Fruit fly (Drosophila melanogaster): Measurements from ENCODE around the gene CG17991.

CG17991 gene

DNA sequence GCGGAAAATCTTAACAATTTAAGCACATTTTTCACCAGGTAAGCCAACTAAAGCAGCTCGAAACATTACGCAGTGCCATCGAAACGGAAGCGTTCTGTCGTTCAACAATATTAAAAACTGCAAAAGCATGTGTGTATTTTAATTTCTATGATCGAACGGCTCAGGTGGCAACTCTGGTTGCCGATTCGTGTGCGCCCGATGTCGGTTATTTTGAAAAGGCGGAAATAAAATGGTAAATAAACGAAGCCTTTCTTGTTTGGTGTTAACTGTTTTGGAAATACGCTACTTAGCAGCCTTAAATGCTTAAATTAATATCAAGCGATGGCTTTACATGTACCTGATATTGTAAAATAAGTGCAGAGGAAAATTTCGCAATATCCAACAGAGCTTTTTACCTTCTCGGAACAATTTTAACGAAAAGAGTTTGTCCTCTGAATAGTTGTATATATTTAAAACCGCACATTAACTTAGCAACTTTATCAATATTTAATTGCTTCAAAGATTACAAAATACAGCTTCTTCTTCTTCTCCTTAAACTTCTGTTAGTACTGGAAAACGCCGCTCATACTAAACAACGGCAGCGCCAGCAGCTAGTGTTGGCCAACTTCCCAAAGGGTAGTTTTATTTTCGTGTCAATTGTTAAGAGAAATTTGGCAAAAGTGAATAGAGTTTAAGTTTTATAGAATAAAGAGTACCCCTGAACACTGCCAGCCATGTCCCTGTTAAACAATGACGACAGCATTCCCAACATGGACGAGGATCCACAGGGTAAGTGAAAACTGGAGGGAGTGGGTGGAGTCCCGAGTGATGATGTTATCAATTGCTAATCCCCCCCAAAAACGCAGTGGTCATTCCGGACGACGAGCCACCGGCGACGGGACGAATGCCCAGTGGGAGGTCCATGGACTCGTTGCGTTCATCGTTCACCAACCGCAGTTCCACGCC lies 32.3 kb downstream of the CG17991 start, which contains the start of gene CG5934:
Gene CG5934 (plus strand): TSS at position 588 of the 945 bp plus-strand sequence.
- TF ChIP-seq Clk (GFP tag; optimal IDR thresholded peaks at IDR 0.05) = peak; percentile 1
- TF ChIP-seq Crg-1 (GFP tag; optimal IDR thresholded peaks at IDR 0.05) = peak; percentile 82
- TF ChIP-seq CG12768 (GFP tag; optimal IDR thresholded peaks at IDR 0.05) = peak; percentile 71
- TF ChIP-seq CG11617 (GFP tag; optimal IDR thresholded peaks at IDR 0.05) = peak; percentile 18
- TF ChIP-seq CG1620 (GFP tag; optimal IDR thresholded peaks at IDR 0.05) = peak; percentile 86
- TF ChIP-seq bab1 (GFP tag; optimal IDR thresholded peaks at IDR 0.05) = no peak
- TF ChIP-seq CG7101 (tag; optimal IDR thresholded peaks at IDR 0.05) = peak; percentile 65
- TF ChIP-seq ovo (GFP tag; optimal IDR thresholded peaks at IDR 0.05) = no peak
- TF ChIP-seq toe (GFP tag; optimal IDR thresholded peaks at IDR 0.05) = peak; percentile 36
- peak; percentile 30 for TF ChIP-seq CG7045 (GFP tag; optimal IDR thresholded peaks at IDR 0.05)
- peak; percentile 64 for TF ChIP-seq pad (GFP tag; optimal IDR thresholded peaks at IDR 0.05)
- peak; percentile 21 for TF ChIP-seq CG33017 (tag; optimal IDR thresholded peaks at IDR 0.05)
- TF ChIP-seq CG14711 (tag; optimal IDR thresholded peaks at IDR 0.05) = peak; percentile 80
- TF ChIP-seq tj (GFP tag; optimal IDR thresholded peaks at IDR 0.05) = no peak
- TF ChIP-seq Mnt (GFP tag; optimal IDR thresholded peaks at IDR 0.05) = peak; percentile 64
- TF ChIP-seq cnc (optimal IDR thresholded peaks at IDR 0.05) = no peak
- TF ChIP-seq CG5204 (GFP tag; optimal IDR thresholded peaks at IDR 0.05) = no peak
- TF ChIP-seq cic (GFP tag; optimal IDR thresholded peaks at IDR 0.05) = peak; percentile 33
- TF ChIP-seq Hr96 (GFP tag; optimal IDR thresholded peaks at IDR 0.05) = peak; percentile 71

DNA sequence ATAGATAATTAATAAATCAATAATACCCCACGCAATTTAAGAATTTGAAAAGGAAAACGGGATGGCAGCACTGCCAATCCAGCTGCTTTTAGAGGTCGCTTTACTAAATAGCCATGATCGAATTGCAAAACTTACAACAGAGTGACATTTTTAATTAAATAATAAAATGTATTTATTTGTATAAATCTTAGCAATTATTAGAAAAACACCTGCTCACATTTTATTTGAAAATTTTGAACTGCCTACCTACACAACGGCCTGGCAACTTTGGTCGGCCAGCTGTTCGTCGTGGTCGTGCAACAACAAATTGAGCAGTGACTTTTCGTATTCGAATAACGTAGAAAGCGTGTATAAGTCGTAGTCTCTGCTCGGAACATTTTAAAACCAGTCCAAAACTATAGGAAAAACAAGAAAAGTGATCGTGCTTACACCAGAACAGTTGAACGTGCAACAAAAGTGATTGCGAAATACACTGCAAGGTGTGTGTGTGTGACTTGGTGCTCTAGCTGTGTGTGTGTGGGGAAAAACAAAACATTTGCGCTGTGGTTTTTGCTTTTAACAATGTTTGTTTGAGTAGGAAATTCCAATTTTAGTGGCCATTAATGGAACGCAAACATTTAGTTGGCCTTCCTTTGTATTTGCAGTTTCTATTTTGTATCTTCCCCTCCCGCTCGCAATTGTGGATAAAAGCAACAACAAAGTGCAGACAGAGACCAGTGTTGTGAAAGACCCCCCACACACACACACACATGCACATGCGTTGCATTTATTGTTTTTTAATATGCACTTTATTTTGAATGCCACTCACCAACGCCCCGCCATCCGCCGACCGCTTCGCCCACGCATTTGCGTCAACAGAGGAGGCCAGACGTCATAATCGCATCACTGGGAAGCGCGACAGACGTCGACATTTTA lies 33.7 kb downstream of the CG17991 start, which contains the start of gene CG5938:
Gene CG5938 (plus strand): TSS at position 262 of the 915 bp plus-strand sequence.
- TF ChIP-seq CG7045 (GFP tag; optimal IDR thresholded peaks at IDR 0.05) (peak; percentile 16), CG14711 (tag; optimal IDR thresholded peaks at IDR 0.05) (peak; percentile 58), Hr96 (GFP tag; optimal IDR thresholded peaks at IDR 0.05) (no peak), kay (GFP tag; ENCODE audit: borderline replicate concordance) (no peak), CG1620 (GFP tag; optimal IDR thresholded peaks at IDR 0.05) (no peak), CG11617 (GFP tag; optimal IDR thresholded peaks at IDR 0.05) (peak; percentile 36), CG33017 (tag; optimal IDR thresholded peaks at IDR 0.05) (peak; percentile 12), Mnt (GFP tag; optimal IDR thresholded peaks at IDR 0.05) (peak; percentile 40), cnc (optimal IDR thresholded peaks at IDR 0.05) (no peak), tj (GFP tag; optimal IDR thresholded peaks at IDR 0.05) (peak; percentile 24), toe (GFP tag; optimal IDR thresholded peaks at IDR 0.05) (peak; percentile 36), Clk (GFP tag; optimal IDR thresholded peaks at IDR 0.05) (no peak), CG12768 (GFP tag; optimal IDR thresholded peaks at IDR 0.05) (peak; percentile 72), Crg-1 (GFP tag; optimal IDR thresholded peaks at IDR 0.05) (no peak), pad (GFP tag; optimal IDR thresholded peaks at IDR 0.05) (peak; percentile 64), bab1 (GFP tag; optimal IDR thresholded peaks at IDR 0.05) (no peak), cic (GFP tag; optimal IDR thresholded peaks at IDR 0.05) (peak; percentile 78), CG7101 (tag; optimal IDR thresholded peaks at IDR 0.05) (peak; percentile 22), ovo (GFP tag; optimal IDR thresholded peaks at IDR 0.05) (peak; percentile 20), CG5204 (GFP tag; optimal IDR thresholded peaks at IDR 0.05) (no peak)

DNA sequence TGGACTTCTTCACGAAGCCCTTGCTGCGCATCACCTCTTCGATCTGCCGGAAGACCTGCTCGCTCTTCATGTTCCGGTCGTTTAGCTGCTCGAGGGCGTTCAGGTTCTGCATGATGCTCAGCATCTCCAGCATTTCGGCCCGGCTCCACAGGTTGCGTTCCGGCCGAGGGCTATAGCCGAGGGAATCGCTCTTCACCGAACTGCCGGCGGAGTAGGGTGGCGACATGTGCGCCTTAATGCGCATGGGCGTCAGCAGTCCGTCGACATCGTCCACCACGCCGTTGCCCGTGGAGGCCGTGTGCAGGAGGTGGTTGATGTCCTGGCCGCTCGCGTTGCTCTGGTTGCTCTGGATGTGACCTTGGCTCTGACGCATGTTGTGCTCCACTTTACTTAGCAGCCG lies 38.4 kb downstream of the CG17991 start:
- TF ChIP-seq CG33017 (tag; optimal IDR thresholded peaks at IDR 0.05) (no peak), pad (GFP tag; optimal IDR thresholded peaks at IDR 0.05) (no peak)

DNA sequence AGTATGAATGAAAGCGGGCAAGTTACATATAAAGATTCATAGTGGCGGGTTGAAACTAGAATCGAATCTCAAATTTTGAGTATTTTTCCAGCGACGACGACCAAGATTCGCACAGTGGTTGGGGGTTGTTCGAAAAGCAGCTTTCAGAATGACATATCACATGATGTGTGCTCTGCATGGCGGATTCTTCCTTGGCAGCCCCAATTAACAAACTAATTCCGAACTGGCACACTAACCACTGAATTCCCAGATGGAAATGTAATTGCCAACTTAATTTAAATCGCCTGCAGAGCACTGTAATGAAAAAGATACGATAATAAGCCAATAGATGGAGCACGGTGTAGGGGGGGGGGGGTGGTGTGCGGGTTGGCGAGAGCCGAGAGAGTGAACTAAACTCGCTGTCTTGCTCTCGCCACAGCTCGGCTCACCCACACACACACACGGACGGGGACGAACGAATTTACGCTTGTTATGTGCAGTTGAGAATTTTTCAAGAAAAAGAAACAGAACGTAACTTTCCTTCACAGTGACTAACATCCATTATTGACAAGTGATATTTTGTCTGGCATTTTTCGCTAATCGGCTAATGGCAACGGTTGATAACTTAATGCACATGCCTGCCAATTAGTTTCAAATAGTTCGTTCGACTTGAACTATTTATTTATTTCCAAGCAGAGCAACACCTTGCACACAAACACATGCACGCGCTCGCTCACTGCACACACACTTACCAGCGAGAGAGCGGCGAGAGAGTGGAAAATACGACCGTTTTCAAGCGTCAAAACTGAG lies 40.1 kb downstream of the CG17991 start:
- TF ChIP-seq Crg-1 (GFP tag; optimal IDR thresholded peaks at IDR 0.05) = peak; percentile 81
- TF ChIP-seq cic (GFP tag; optimal IDR thresholded peaks at IDR 0.05) = peak; percentile 96
- no peak for TF ChIP-seq kay (GFP tag; ENCODE audit: borderline replicate concordance)
- peak; percentile 19 for TF ChIP-seq ovo (GFP tag; optimal IDR thresholded peaks at IDR 0.05)
- peak; percentile 74 for TF ChIP-seq CG11617 (GFP tag; optimal IDR thresholded peaks at IDR 0.05)
- TF ChIP-seq CG14711 (tag; optimal IDR thresholded peaks at IDR 0.05) = peak; percentile 83
- TF ChIP-seq CG1620 (GFP tag; optimal IDR thresholded peaks at IDR 0.05) = peak; percentile 47
- TF ChIP-seq CG7045 (GFP tag; optimal IDR thresholded peaks at IDR 0.05) = peak; percentile 81
- peak; percentile 92 for TF ChIP-seq CG33017 (tag; optimal IDR thresholded peaks at IDR 0.05)
- TF ChIP-seq toe (GFP tag; optimal IDR thresholded peaks at IDR 0.05) = peak; percentile 58
- peak; percentile 79 for TF ChIP-seq CG5204 (GFP tag; optimal IDR thresholded peaks at IDR 0.05)
- peak; percentile 81 for TF ChIP-seq bab1 (GFP tag; optimal IDR thresholded peaks at IDR 0.05)
- no peak for TF ChIP-seq cnc (optimal IDR thresholded peaks at IDR 0.05)
- TF ChIP-seq CG7101 (tag; optimal IDR thresholded peaks at IDR 0.05) = peak; percentile 90
- TF ChIP-seq pad (GFP tag; optimal IDR thresholded peaks at IDR 0.05) = peak; percentile 63
- peak; percentile 93 for TF ChIP-seq CG12768 (GFP tag; optimal IDR thresholded peaks at IDR 0.05)
- TF ChIP-seq Mnt (GFP tag; optimal IDR thresholded peaks at IDR 0.05) = peak; percentile 70
- peak; percentile 87 for TF ChIP-seq Hr96 (GFP tag; optimal IDR thresholded peaks at IDR 0.05)
- TF ChIP-seq tj (GFP tag; optimal IDR thresholded peaks at IDR 0.05) = peak; percentile 52
- peak; percentile 70 for TF ChIP-seq Clk (GFP tag; optimal IDR thresholded peaks at IDR 0.05)
